Fruit fly (Drosophila melanogaster) whole organism, embryonic: Measurements from ENCODE around the gene CG34258.
A peak's percentile ranks its signal among the peaks of the same experiment; 100 is the strongest.

Source experiments
- ATbp ChIP-seq: fragments of 200-800 bp; sonication (Bioruptor generic); optimal IDR thresholded peaks from 2 replicates; lab custom pipeline; 2017; ENCODE audit warnings: missing biosample characterization, mild to moderate bottlenecking, missing genetic modification characterization, missing genetic modification reagents
- CG10321 ChIP-seq: fragments of 200-800 bp; sonication (Bioruptor generic); IDR thresholded peaks from 2 replicates; pipeline ENCODE4 v1.3.6; 2022; ENCODE audit warnings: missing biosample characterization, missing genetic modification characterization
- CG16779 ChIP-seq: fragments of 200-800 bp; sonication (Bioruptor generic); IDR thresholded peaks from 2 replicates; pipeline ENCODE4 v1.3.6; 2022; ENCODE audit warnings: missing biosample characterization, missing genetic modification characterization
- CG16815 ChIP-seq: fragments of 200-800 bp; sonication (Bioruptor generic); optimal IDR thresholded peaks from 3 replicates; lab custom pipeline; 2017; ENCODE audit warnings: missing biosample characterization, mild to moderate bottlenecking, missing genetic modification characterization
- CG17186 ChIP-seq: fragments of 200-800 bp; sonication (Bioruptor generic); optimal IDR thresholded peaks from 3 replicates; lab custom pipeline; 2017; ENCODE audit warnings: missing biosample characterization, missing genetic modification reagents, missing genetic modification characterization
- CG17912 ChIP-seq: fragments of 200-800 bp; sonication (Bioruptor generic); optimal IDR thresholded peaks from 2 replicates; lab custom pipeline; 2018; ENCODE audit warnings: missing biosample characterization, mild to moderate bottlenecking, missing genetic modification characterization
- CG18476 ChIP-seq: fragments of 200-800 bp; sonication (Bioruptor generic); optimal IDR thresholded peaks from 2 replicates; lab custom pipeline; 2016; ENCODE audit warnings: missing biosample characterization, mild to moderate bottlenecking, missing genetic modification characterization
- CG18599 ChIP-seq: fragments of 200-800 bp; sonication (Bioruptor generic); optimal IDR thresholded peaks from 3 replicates; lab custom pipeline; 2017; ENCODE audit warnings: missing biosample characterization, missing genetic modification characterization, mild to moderate bottlenecking, moderate library complexity, missing genetic modification reagents
- CG2678 ChIP-seq: fragments of 200-800 bp; sonication (Bioruptor generic); optimal IDR thresholded peaks from 3 replicates; lab custom pipeline; 2019; ENCODE audit warnings: missing biosample characterization, mild to moderate bottlenecking, missing genetic modification characterization, moderate library complexity
- CG2875 ChIP-seq: fragments of 200-800 bp; sonication (Bioruptor generic); optimal IDR thresholded peaks from 2 replicates; lab custom pipeline; 2017; ENCODE audit warnings: missing biosample characterization, mild to moderate bottlenecking, missing genetic modification characterization, missing genetic modification reagents
- CG2889 ChIP-seq: fragments of 200-800 bp; sonication (Bioruptor generic); IDR thresholded peaks from 3 replicates; pipeline ENCODE4 v1.3.6; 2022; ENCODE audit warnings: missing biosample characterization, missing genetic modification characterization
- CG32532 ChIP-seq: fragments of 200-800 bp; sonication (Bioruptor generic); IDR thresholded peaks from 2 replicates; pipeline ENCODE4 v1.3.6; 2022; ENCODE audit warnings: missing biosample characterization, missing genetic modification characterization
- CG32772 ChIP-seq: fragments of 200-800 bp; sonication (Bioruptor generic); IDR thresholded peaks from 2 replicates; pipeline ENCODE4 v1.3.6; 2022; ENCODE audit warnings: missing biosample characterization, missing genetic modification characterization
- CG3407 ChIP-seq: fragments of 200-800 bp; sonication (Bioruptor generic); optimal IDR thresholded peaks from 2 replicates; lab custom pipeline; 2018; ENCODE audit warnings: missing biosample characterization, mild to moderate bottlenecking, missing genetic modification characterization
- CG4360 ChIP-seq: fragments of 200-800 bp; sonication (Bioruptor generic); IDR thresholded peaks from 2 replicates; pipeline ENCODE4 v1.3.6; 2022; ENCODE audit warnings: missing biosample characterization, missing genetic modification characterization
- CG43689 ChIP-seq: fragments of 200-800 bp; sonication (Bioruptor generic); IDR thresholded peaks from 2 replicates; pipeline ENCODE4 v1.3.6; 2022; ENCODE audit warnings: missing biosample characterization, missing genetic modification characterization
- CG4404 ChIP-seq: fragments of 200-800 bp; sonication (Bioruptor generic); IDR thresholded peaks from 2 replicates; pipeline ENCODE4 v1.3.6; 2022; ENCODE audit warnings: missing biosample characterization, missing genetic modification characterization
- CG6791 ChIP-seq: fragments of 200-800 bp; sonication (Bioruptor generic); IDR thresholded peaks from 3 replicates; pipeline ENCODE4 v1.3.6; 2022; ENCODE audit warnings: missing biosample characterization, missing genetic modification characterization; ENCODE audit not compliant: partially characterized antibody
- CG7271 ChIP-seq: fragments of 200-800 bp; sonication (Bioruptor generic); optimal IDR thresholded peaks from 2 replicates; lab custom pipeline; 2018; ENCODE audit warnings: missing biosample characterization, mild to moderate bottlenecking, missing genetic modification characterization, moderate library complexity
- CTCF ChIP-seq: fragments of 200-800 bp; sonication (Bioruptor generic); optimal IDR thresholded peaks from 2 replicates; lab custom pipeline; 2017; ENCODE audit warnings: missing biosample characterization, mild to moderate bottlenecking, missing genetic modification characterization, moderate library complexity
- D19A ChIP-seq: fragments of 200-800 bp; optimal IDR thresholded peaks from 3 replicates; lab custom pipeline; 2019; ENCODE audit warnings: missing biosample characterization, mild to moderate bottlenecking, missing genetic modification characterization, moderate library complexity
- Doc3 ChIP-seq: fragments of 200-800 bp; sonication (Bioruptor generic); IDR thresholded peaks from 3 replicates; pipeline ENCODE4 v1.3.6; 2022; ENCODE audit warnings: missing biosample characterization, missing genetic modification characterization; ENCODE audit not compliant: partially characterized antibody
- H2.0 ChIP-seq: fragments of 200-800 bp; sonication (Bioruptor generic); IDR thresholded peaks from 2 replicates; pipeline ENCODE4 v1.3.6; 2022; ENCODE audit warnings: missing biosample characterization, missing genetic modification characterization
- HHEX ChIP-seq: fragments of 200-800 bp; sonication (Bioruptor generic); optimal IDR thresholded peaks from 3 replicates; lab custom pipeline; 2017; ENCODE audit warnings: missing biosample characterization, mild to moderate bottlenecking, missing genetic modification characterization, missing genetic modification reagents
- HmgZ ChIP-seq: fragments of 200-800 bp; sonication (Bioruptor generic); optimal IDR thresholded peaks from 2 replicates; lab custom pipeline; 2018; ENCODE audit warnings: missing biosample characterization, mild to moderate bottlenecking, missing genetic modification characterization
- Kr ChIP-seq: fragments of 200-800 bp; sonication (Bioruptor generic); optimal IDR thresholded peaks from 2 replicates; lab custom pipeline; 2017; ENCODE audit warnings: missing biosample characterization, mild to moderate bottlenecking, missing genetic modification characterization
- Max ChIP-seq: fragments of 200-800 bp; sonication (Bioruptor generic); optimal IDR thresholded peaks from 2 replicates; lab custom pipeline; 2016; ENCODE audit warnings: missing biosample characterization, mild to moderate bottlenecking, missing genetic modification characterization
- Nf-YA ChIP-seq: fragments of 200-800 bp; sonication (Bioruptor generic); IDR thresholded peaks from 2 replicates; pipeline ENCODE4 v1.3.6; 2022; ENCODE audit warnings: missing biosample characterization, missing genetic modification characterization
- Six4 ChIP-seq: fragments of 200-800 bp; sonication (Bioruptor generic); optimal IDR thresholded peaks from 2 replicates; lab custom pipeline; 2016; ENCODE audit warnings: missing biosample characterization, missing genetic modification characterization
- Sry-δ ChIP-seq: fragments of 200-800 bp; sonication (Bioruptor generic); optimal IDR thresholded peaks from 2 replicates; lab custom pipeline; 2016; ENCODE audit warnings: missing biosample characterization, missing genetic modification characterization
- TFAM ChIP-seq: fragments of 200-800 bp; sonication (Bioruptor generic); optimal IDR thresholded peaks from 2 replicates; lab custom pipeline; 2017; ENCODE audit warnings: missing biosample characterization, missing genetic modification characterization, inconsistent platforms
- bigmax ChIP-seq: fragments of 200-800 bp; sonication (Bioruptor generic); optimal IDR thresholded peaks from 2 replicates; lab custom pipeline; 2018; ENCODE audit warnings: missing biosample characterization, mild to moderate bottlenecking, missing genetic modification characterization
- cato ChIP-seq: fragments of 200-800 bp; sonication (Bioruptor generic); optimal IDR thresholded peaks from 2 replicates; lab custom pipeline; 2016; ENCODE audit warnings: missing biosample characterization, missing genetic modification characterization, borderline replicate concordance
- cwo ChIP-seq: fragments of 200-800 bp; sonication (Bioruptor generic); optimal IDR thresholded peaks from 3 replicates; lab custom pipeline; 2017; ENCODE audit warnings: missing biosample characterization, missing genetic modification characterization, mild to moderate bottlenecking, moderate library complexity, missing genetic modification reagents
- dpn ChIP-seq, 2 experiments: fragments of 200-800 bp; sonication (Bioruptor generic); optimal IDR thresholded peaks; 3 replicates each; lab custom pipeline; 2016; ENCODE audit warnings: missing biosample characterization in 2 of 2, missing genetic modification characterization in 2 of 2
- exex ChIP-seq: fragments of 200-800 bp; sonication (Bioruptor generic); optimal IDR thresholded peaks from 4 replicates; lab custom pipeline; 2018; ENCODE audit warnings: missing biosample characterization, mild to moderate bottlenecking, missing genetic modification characterization, moderate library complexity
- fd3F ChIP-seq: fragments of 200-800 bp; sonication (Bioruptor generic); optimal IDR thresholded peaks from 2 replicates; lab custom pipeline; 2018; ENCODE audit warnings: missing biosample characterization, mild to moderate bottlenecking, missing genetic modification characterization, moderate library complexity
- mam ChIP-seq: fragments of 200-800 bp; sonication (Bioruptor generic); optimal IDR thresholded peaks from 3 replicates; lab custom pipeline; 2016; ENCODE audit warnings: missing biosample characterization, missing genetic modification characterization
- org-1 ChIP-seq: fragments of 200-800 bp; sonication (Bioruptor generic); optimal IDR thresholded peaks from 2 replicates; lab custom pipeline; 2017; ENCODE audit warnings: missing biosample characterization, missing genetic modification characterization
- otp ChIP-seq: fragments of 200-800 bp; sonication (Bioruptor generic); IDR thresholded peaks from 3 replicates; pipeline ENCODE4, ENCODE4 v1.3.6; 2022; ENCODE audit warnings: missing biosample characterization, missing genetic modification characterization
- phol ChIP-seq: fragments of 200-800 bp; sonication (Bioruptor generic); optimal IDR thresholded peaks from 3 replicates; lab custom pipeline; 2018; ENCODE audit warnings: missing biosample characterization, mild to moderate bottlenecking, missing genetic modification characterization, moderate library complexity
- prd ChIP-seq, 3 experiments: fragments of >200 bp in 2 of 3; fragments of 200-800 bp in 1 of 3; sonication (Bioruptor generic) in 1 of 3; optimal IDR thresholded peaks in 2 of 3; IDR thresholded peaks in 1 of 3; 2 replicates in 2 of 3; 3 replicates in 1 of 3; pipeline versions ENCODE4 v1.3.6 to Lab custom; 2017 to 2022; ENCODE audit warnings: missing biosample characterization in 1 of 3, missing genetic modification characterization in 1 of 3
- run ChIP-seq: fragments of 200-800 bp; sonication (Bioruptor generic); optimal IDR thresholded peaks from 3 replicates; lab custom pipeline; 2018; ENCODE audit warnings: missing biosample characterization, mild to moderate bottlenecking, missing genetic modification characterization
- seq ChIP-seq: fragments of 200-800 bp; sonication (Bioruptor generic); IDR thresholded peaks from 2 replicates; pipeline ENCODE4 v1.3.6; 2022; ENCODE audit warnings: missing biosample characterization, missing genetic modification characterization
- sim ChIP-seq: fragments of 200-800 bp; sonication (Bioruptor generic); IDR thresholded peaks from 2 replicates; pipeline ENCODE4 v1.3.6; 2022; ENCODE audit warnings: missing biosample characterization, missing genetic modification characterization
- sna ChIP-seq: fragments of 200-800 bp; sonication (Bioruptor generic); IDR thresholded peaks from 2 replicates; pipeline ENCODE4 v1.3.6; 2022; ENCODE audit warnings: missing biosample characterization, missing genetic modification characterization; ENCODE audit not compliant: partially characterized antibody
- sug ChIP-seq: fragments of 200-800 bp; optimal IDR thresholded peaks from 2 replicates; lab custom pipeline; 2019; ENCODE audit warnings: missing biosample characterization, mild to moderate bottlenecking, missing genetic modification characterization, moderate library complexity
- tap ChIP-seq: fragments of 200-800 bp; optimal IDR thresholded peaks from 3 replicates; lab custom pipeline; 2019; ENCODE audit warnings: missing biosample characterization, mild to moderate bottlenecking, missing genetic modification characterization, moderate library complexity
- vnd ChIP-seq: fragments of 200-800 bp; sonication (Bioruptor generic); IDR thresholded peaks from 3 replicates; pipeline ENCODE4 v1.3.6; 2022; ENCODE audit warnings: missing biosample characterization, missing genetic modification characterization; ENCODE audit not compliant: partially characterized antibody

CG34258 gene

DNA sequence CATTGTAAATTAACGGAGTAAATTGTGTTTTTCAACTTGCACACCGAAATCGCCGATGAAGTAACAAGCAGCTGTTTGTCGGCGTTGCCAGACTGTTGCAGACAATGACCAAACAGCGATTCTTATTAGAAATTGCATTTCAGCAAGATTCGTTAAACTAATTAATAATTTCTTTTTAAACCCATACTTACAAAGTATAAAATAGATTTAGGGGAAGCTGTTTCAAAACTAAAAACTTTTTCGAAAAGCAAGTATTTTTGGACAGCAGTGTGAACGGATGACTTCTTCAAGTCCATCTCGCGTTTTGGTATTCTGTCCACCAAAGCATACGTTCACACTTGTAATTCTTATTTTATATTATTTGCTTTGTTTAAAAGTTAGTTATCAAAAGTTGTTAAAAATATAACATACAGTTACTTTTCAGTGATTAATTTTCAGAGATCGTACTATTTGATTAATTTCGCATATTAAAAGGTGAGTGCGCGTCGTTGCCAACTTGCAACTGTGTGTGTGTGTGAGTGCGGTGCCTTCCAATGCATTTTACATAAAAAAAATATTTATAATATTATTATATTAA, 23.2 kb downstream of the CG34258 start, which contains the start of the genes CG8004 and RhoGDI (continued):
- no peak for TF ChIP-seq exex (tag; lab: Kevin White, UChicago)
- no peak for TF ChIP-seq sim
- TF ChIP-seq CG17186 (GFP tag; lab: Kevin White, UChicago), result peak; percentile 44
- no peak for TF ChIP-seq vnd (GFP tag; lab: Robert Waterston, UW)
- TF ChIP-seq CG18476 (GFP tag; lab: Kevin White, UChicago), result peak; percentile 74
- no peak for TF ChIP-seq CG16815 (GFP tag; lab: Kevin White, UChicago)
- peak; percentile 62 for TF ChIP-seq sug (tag; lab: Kevin White, UChicago)
- peak; percentile 67 to 77 for TF ChIP-seq dpn (GFP tag; optimal IDR thresholded peaks at IDR 0.05; lab: Kevin White, UChicago)
- TF ChIP-seq TFAM (GFP tag; lab: Kevin White, UChicago), result no peak
- no peak for TF ChIP-seq CG7271 (tag; lab: Kevin White, UChicago)
- TF ChIP-seq prd (optimal IDR thresholded peaks at IDR 0.05; lab: Kevin White, UChicago), result no peak
- TF ChIP-seq prd (GFP tag; IDR thresholded peaks at IDR 0.05; lab: Robert Waterston, UW), result peak; percentile 74
- no peak for TF ChIP-seq seq
- TF ChIP-seq Doc3 (GFP tag; lab: Robert Waterston, UW), result no peak
- TF ChIP-seq CG4404, result no peak
- TF ChIP-seq bigmax (GFP tag; lab: Kevin White, UChicago), result no peak
- peak; percentile 47 for TF ChIP-seq fd3F (GFP tag; lab: Kevin White, UChicago)
- 0 out of 2 replicates have a peak, but pooled peaks have one; percentile 32 for TF ChIP-seq CG32772 (GFP tag; lab: Robert Waterston, UW)
- TF ChIP-seq sna (GFP tag; lab: Robert Waterston, UW), result 0 out of 2 replicates have a peak, but pooled peaks have one; percentile 29
- TF ChIP-seq CG17912 (GFP tag; lab: Kevin White, UChicago), result no peak
- no peak for TF ChIP-seq CG2875 (GFP tag; lab: Kevin White, UChicago)
- no peak for TF ChIP-seq CG10321 (GFP tag; lab: Robert Waterston, UW)
- TF ChIP-seq CG16779 (GFP tag; lab: Robert Waterston, UW), result no peak
- TF ChIP-seq org-1, result no peak
- peak; percentile 12 for TF ChIP-seq tap (tag; lab: Kevin White, UChicago)
- TF ChIP-seq ATbp (GFP tag; lab: Kevin White, UChicago), result no peak
- TF ChIP-seq CG6791 (GFP tag; lab: Robert Waterston, UW), result peak; percentile 41; the same call in 1 of the 3 replicates
- peak; percentile 40 for TF ChIP-seq cato (GFP tag; lab: Kevin White, UChicago)
- TF ChIP-seq CG2678 (tag; lab: Kevin White, UChicago), result peak; percentile 64
- TF ChIP-seq CG2889 (GFP tag; lab: Robert Waterston, UW), result peak; percentile 62
- TF ChIP-seq CG18599 (GFP tag; lab: Kevin White, UChicago), result peak; percentile 29
- peak; percentile 81 for TF ChIP-seq phol (tag; lab: Kevin White, UChicago)
- no peak for TF ChIP-seq CG3407 (GFP tag; lab: Kevin White, UChicago)
- TF ChIP-seq CTCF, result peak; percentile 4
- peak; percentile 68 for TF ChIP-seq Max (GFP tag; lab: Kevin White, UChicago)
- no peak for TF ChIP-seq CG43689 (GFP tag; lab: Robert Waterston, UW)
- TF ChIP-seq HmgZ, result peak; percentile 75
- peak; percentile 44 for TF ChIP-seq Six4
- TF ChIP-seq H2.0, result peak; percentile 52; the same call in 1 of the 2 replicates
- peak; percentile 66 for TF ChIP-seq mam (GFP tag; lab: Kevin White, UChicago)
- TF ChIP-seq run (tag; lab: Kevin White, UChicago), result no peak
- TF ChIP-seq otp (GFP tag; lab: Robert Waterston, UW), result no peak
- peak; percentile 53 for TF ChIP-seq Sry-δ (GFP tag; lab: Kevin White, UChicago)
- TF ChIP-seq CG4360 (GFP tag; lab: Robert Waterston, UW), result 0 out of 2 replicates have a peak, but pooled peaks have one; percentile 18
- peak; percentile 16 for TF ChIP-seq D19A (tag; lab: Kevin White, UChicago)
- no peak for TF ChIP-seq Nf-YA (GFP tag; lab: Robert Waterston, UW)
- TF ChIP-seq cwo, result no peak
- peak; percentile 9 for TF ChIP-seq HHEX (GFP tag; lab: Kevin White, UChicago)
- TF ChIP-seq CG32532 (GFP tag; lab: Robert Waterston, UW), result peak; percentile 76
- no peak for TF ChIP-seq Kr
